Fruit fly (Drosophila melanogaster) whole organism, embryonic: Measurements from ENCODE around the gene S6KL.

Experiments
- ATbp ChIP-seq: fragments of 200-800 bp; sonication (Bioruptor generic); optimal IDR thresholded peaks from 2 replicates; lab custom pipeline; 2017; ENCODE audit warnings: missing biosample characterization, mild to moderate bottlenecking, missing genetic modification characterization, missing genetic modification reagents
- CG11247 ChIP-seq: fragments of 200-800 bp; sonication (Bioruptor generic); IDR thresholded peaks from 2 replicates; pipeline ENCODE4 v1.3.6; 2022; ENCODE audit warnings: missing biosample characterization, missing genetic modification characterization
- CG11696 ChIP-seq: fragments of 200-800 bp; sonication (Bioruptor generic); IDR thresholded peaks from 2 replicates; pipeline ENCODE4 v1.3.6; 2022; ENCODE audit warnings: missing biosample characterization, missing genetic modification characterization
- CG11723 ChIP-seq: fragments of 200-800 bp; sonication (Bioruptor generic); optimal IDR thresholded peaks from 2 replicates; lab custom pipeline; 2017; ENCODE audit warnings: missing biosample characterization, mild to moderate bottlenecking, missing genetic modification characterization
- CG14441 ChIP-seq: fragments of 200-800 bp; sonication (Bioruptor generic); IDR thresholded peaks from 2 replicates; pipeline ENCODE4 v1.3.6; 2022; ENCODE audit warnings: missing biosample characterization, missing genetic modification characterization
- CG15514 ChIP-seq: fragments of 200-800 bp; sonication (Bioruptor generic); optimal IDR thresholded peaks from 3 replicates; lab custom pipeline; 2017; ENCODE audit warnings: missing biosample characterization, missing genetic modification characterization, mild to moderate bottlenecking, moderate library complexity, missing genetic modification reagents
- CG15601 ChIP-seq: fragments of 200-800 bp; sonication (Bioruptor generic); optimal IDR thresholded peaks from 3 replicates; lab custom pipeline; 2019; ENCODE audit warnings: missing biosample characterization, mild to moderate bottlenecking, missing genetic modification characterization, moderate library complexity
- CG16779 ChIP-seq: fragments of 200-800 bp; sonication (Bioruptor generic); IDR thresholded peaks from 2 replicates; pipeline ENCODE4 v1.3.6; 2022; ENCODE audit warnings: missing biosample characterization, missing genetic modification characterization
- CG16815 ChIP-seq: fragments of 200-800 bp; sonication (Bioruptor generic); optimal IDR thresholded peaks from 3 replicates; lab custom pipeline; 2017; ENCODE audit warnings: missing biosample characterization, mild to moderate bottlenecking, missing genetic modification characterization
- CG17328 ChIP-seq: fragments of 200-800 bp; sonication (Bioruptor generic); IDR thresholded peaks from 2 replicates; pipeline ENCODE4 v1.3.6; 2022; ENCODE audit warnings: missing biosample characterization, missing genetic modification characterization
- CG17385 ChIP-seq: fragments of 200-800 bp; sonication (Bioruptor generic); optimal IDR thresholded peaks from 3 replicates; lab custom pipeline; 2018; ENCODE audit warnings: missing biosample characterization, mild to moderate bottlenecking, missing genetic modification characterization
- CG17612 ChIP-seq: fragments of 200-800 bp; sonication (Bioruptor generic); IDR thresholded peaks from 2 replicates; pipeline ENCODE4 v1.3.6; 2022; ENCODE audit warnings: missing biosample characterization, missing genetic modification characterization
- CG2678 ChIP-seq: fragments of 200-800 bp; sonication (Bioruptor generic); optimal IDR thresholded peaks from 3 replicates; lab custom pipeline; 2019; ENCODE audit warnings: missing biosample characterization, mild to moderate bottlenecking, missing genetic modification characterization, moderate library complexity
- CG3163 ChIP-seq: fragments of 200-800 bp; sonication (Bioruptor generic); optimal IDR thresholded peaks from 3 replicates; lab custom pipeline; 2016; ENCODE audit warnings: missing biosample characterization, missing genetic modification characterization
- CG32772 ChIP-seq: fragments of 200-800 bp; sonication (Bioruptor generic); IDR thresholded peaks from 2 replicates; pipeline ENCODE4 v1.3.6; 2022; ENCODE audit warnings: missing biosample characterization, missing genetic modification characterization
- CG33557 ChIP-seq: fragments of 200-800 bp; sonication (Bioruptor generic); optimal IDR thresholded peaks from 2 replicates; lab custom pipeline; 2019; ENCODE audit warnings: missing biosample characterization, mild to moderate bottlenecking, missing genetic modification characterization, moderate library complexity
- CG7372 ChIP-seq: fragments of 200-800 bp; sonication (Bioruptor generic); IDR thresholded peaks from 2 replicates; pipeline ENCODE4 v1.3.6; 2022; ENCODE audit warnings: missing biosample characterization, missing genetic modification characterization
- CG7745 ChIP-seq: fragments of 200-800 bp; sonication (Bioruptor generic); optimal IDR thresholded peaks from 2 replicates; lab custom pipeline; 2018; ENCODE audit warnings: missing biosample characterization, mild to moderate bottlenecking, missing genetic modification characterization, moderate library complexity
- CG7987 ChIP-seq: fragments of 200-800 bp; sonication (Bioruptor generic); optimal IDR thresholded peaks from 2 replicates; lab custom pipeline; 2018; ENCODE audit warnings: missing biosample characterization, mild to moderate bottlenecking, missing genetic modification characterization, moderate library complexity
- CG8089 ChIP-seq: fragments of 200-800 bp; sonication (Bioruptor generic); optimal IDR thresholded peaks from 3 replicates; lab custom pipeline; 2016; ENCODE audit warnings: missing biosample characterization, missing genetic modification characterization
- CG9876 ChIP-seq: fragments of 200-800 bp; sonication (Bioruptor generic); optimal IDR thresholded peaks from 2 replicates; lab custom pipeline; 2016; ENCODE audit warnings: missing biosample characterization, missing genetic modification characterization
- E2f2 ChIP-seq: fragments of 200-800 bp; sonication (Bioruptor generic); IDR thresholded peaks from 2 replicates; pipeline ENCODE4 v1.3.6; 2022; ENCODE audit warnings: missing biosample characterization, missing genetic modification characterization
- Gsc ChIP-seq: fragments of 200-800 bp; sonication (Bioruptor generic); IDR thresholded peaks from 2 replicates; pipeline ENCODE4 v1.3.6; 2022; ENCODE audit warnings: missing biosample characterization, missing genetic modification characterization
- HmgZ ChIP-seq: fragments of 200-800 bp; sonication (Bioruptor generic); optimal IDR thresholded peaks from 2 replicates; lab custom pipeline; 2018; ENCODE audit warnings: missing biosample characterization, mild to moderate bottlenecking, missing genetic modification characterization
- Jarid2 ChIP-seq: fragments of 200-800 bp; sonication (Bioruptor generic); optimal IDR thresholded peaks from 3 replicates; lab custom pipeline; 2017; ENCODE audit warnings: mild to moderate bottlenecking, missing biosample characterization, missing genetic modification reagents, missing genetic modification characterization
- Kr ChIP-seq: fragments of 200-800 bp; sonication (Bioruptor generic); optimal IDR thresholded peaks from 2 replicates; lab custom pipeline; 2017; ENCODE audit warnings: missing biosample characterization, mild to moderate bottlenecking, missing genetic modification characterization
- Lhr ChIP-seq: fragments of 200-800 bp; sonication (Bioruptor generic); optimal IDR thresholded peaks from 3 replicates; lab custom pipeline; 2017; ENCODE audit warnings: mild to moderate bottlenecking, missing biosample characterization, missing genetic modification reagents, missing genetic modification characterization
- Sin3A ChIP-seq: fragments of >200 bp; optimal IDR thresholded peaks from 2 replicates; lab custom pipeline; 2018
- ara ChIP-seq: fragments of 200-800 bp; sonication (Bioruptor generic); IDR thresholded peaks from 2 replicates; pipeline ENCODE4 v1.3.6; 2022; ENCODE audit warnings: missing biosample characterization, missing genetic modification characterization
- az2 ChIP-seq: fragments of 200-800 bp; sonication (Bioruptor generic); optimal IDR thresholded peaks from 3 replicates; lab custom pipeline; 2016; ENCODE audit warnings: missing biosample characterization, missing genetic modification characterization
- cg ChIP-seq: fragments of 200-800 bp; sonication (Bioruptor generic); optimal IDR thresholded peaks from 3 replicates; lab custom pipeline; 2019; ENCODE audit warnings: missing biosample characterization, mild to moderate bottlenecking, missing genetic modification characterization, moderate library complexity
- danr ChIP-seq: fragments of 200-800 bp; sonication (Bioruptor generic); IDR thresholded peaks from 2 replicates; pipeline ENCODE4 v1.3.6; 2022; ENCODE audit warnings: missing biosample characterization, missing genetic modification characterization
- fd64A ChIP-seq: fragments of 200-800 bp; sonication (Bioruptor generic); optimal IDR thresholded peaks from 3 replicates; lab custom pipeline; 2018; ENCODE audit warnings: missing biosample characterization, mild to moderate bottlenecking, missing genetic modification characterization
- fru ChIP-seq: fragments of >200 bp; optimal IDR thresholded peaks from 2 replicates; lab custom pipeline; 2017
- inv ChIP-seq: fragments of 200-800 bp; sonication (Bioruptor generic); IDR thresholded peaks from 2 replicates; pipeline ENCODE4 v1.3.6; 2022; ENCODE audit warnings: missing biosample characterization, missing genetic modification characterization; ENCODE audit not compliant: partially characterized antibody
- knrl ChIP-seq: fragments of 200-800 bp; sonication (Bioruptor generic); IDR thresholded peaks from 3 replicates; pipeline ENCODE4 v1.3.6; 2022; ENCODE audit warnings: missing biosample characterization, missing genetic modification characterization; ENCODE audit not compliant: partially characterized antibody
- maf-S ChIP-seq: fragments of 200-800 bp; sonication (Bioruptor generic); optimal IDR thresholded peaks from 2 replicates; lab custom pipeline; 2016; ENCODE audit warnings: missing biosample characterization, missing genetic modification characterization
- mam ChIP-seq: fragments of 200-800 bp; sonication (Bioruptor generic); optimal IDR thresholded peaks from 3 replicates; lab custom pipeline; 2016; ENCODE audit warnings: missing biosample characterization, missing genetic modification characterization
- mirr ChIP-seq: fragments of 200-800 bp; sonication (Bioruptor generic); optimal IDR thresholded peaks from 3 replicates; lab custom pipeline; 2018; ENCODE audit warnings: missing biosample characterization, mild to moderate bottlenecking, missing genetic modification characterization
- onecut ChIP-seq: fragments of 200-800 bp; sonication (Bioruptor generic); IDR thresholded peaks from 2 replicates; pipeline ENCODE4 v1.3.6; 2022; ENCODE audit warnings: missing biosample characterization, missing genetic modification characterization
- pum ChIP-seq: fragments of 200-800 bp; sonication (Bioruptor generic); optimal IDR thresholded peaks from 2 replicates; lab custom pipeline; 2016; ENCODE audit warnings: missing biosample characterization, missing genetic modification characterization
- repo ChIP-seq: fragments of 200-800 bp; sonication (Bioruptor generic); optimal IDR thresholded peaks from 2 replicates; lab custom pipeline; 2016; ENCODE audit warnings: missing biosample characterization, missing genetic modification characterization
- schlank ChIP-seq: fragments of 200-800 bp; sonication (Bioruptor generic); optimal IDR thresholded peaks from 2 replicates; lab custom pipeline; 2018; ENCODE audit warnings: missing biosample characterization, mild to moderate bottlenecking, missing genetic modification characterization
- slbo ChIP-seq: fragments of 200-800 bp; sonication (Bioruptor generic); IDR thresholded peaks from 2 replicates; pipeline ENCODE4 v1.3.6; 2022; ENCODE audit warnings: missing biosample characterization, missing genetic modification characterization
- sqz ChIP-seq: fragments of 200-800 bp; sonication (Bioruptor generic); optimal IDR thresholded peaks from 3 replicates; lab custom pipeline; 2018; ENCODE audit warnings: missing biosample characterization, mild to moderate bottlenecking, missing genetic modification characterization
- stc ChIP-seq: fragments of 200-800 bp; sonication (Bioruptor generic); IDR thresholded peaks from 2 replicates; pipeline ENCODE4 v1.3.6; 2022; ENCODE audit warnings: missing biosample characterization, missing genetic modification characterization
- stwl ChIP-seq: fragments of 200-800 bp; sonication (Bioruptor generic); optimal IDR thresholded peaks from 3 replicates; lab custom pipeline; 2018; ENCODE audit warnings: missing biosample characterization, mild to moderate bottlenecking, missing genetic modification characterization, moderate library complexity
- trh ChIP-seq: fragments of 200-800 bp; sonication (Bioruptor generic); optimal IDR thresholded peaks from 2 replicates; lab custom pipeline; 2016; ENCODE audit warnings: missing biosample characterization, missing genetic modification characterization
- wdn ChIP-seq: fragments of 200-800 bp; sonication (Bioruptor generic); IDR thresholded peaks from 2 replicates; pipeline ENCODE4 v1.3.6; 2022; ENCODE audit warnings: missing biosample characterization, missing genetic modification characterization
- yki ChIP-seq: fragments of >200 bp; optimal IDR thresholded peaks from 3 replicates; lab custom pipeline; 2018

The S6KL gene

dm6 chrX:18789353-18790210 is 1.3 kb downstream of the S6KL start (continued):
- no peak for TF ChIP-seq CG3163 (GFP tag; lab: Kevin White, UChicago)
- peak; percentile 1 for TF ChIP-seq ATbp (GFP tag; lab: Kevin White, UChicago)
- TF ChIP-seq stc (GFP tag; lab: Robert Waterston, UW) = no peak
- TF ChIP-seq mam (GFP tag; lab: Kevin White, UChicago) = peak; percentile 34
- no peak for TF ChIP-seq CG7745 (tag; lab: Kevin White, UChicago)
- no peak for TF ChIP-seq danr (GFP tag; lab: Robert Waterston, UW)
- peak; percentile 5 for TF ChIP-seq HmgZ (tag; lab: Kevin White, UChicago)
- TF ChIP-seq CG33557 = no peak
- 0 out of 2 replicates have a peak, but pooled peaks have one; percentile 29 for TF ChIP-seq CG7372 (GFP tag; lab: Robert Waterston, UW)
- TF ChIP-seq Lhr = no peak
- no peak for TF ChIP-seq Gsc (GFP tag; lab: Robert Waterston, UW)
- no peak for TF ChIP-seq fd64A (GFP tag; lab: Kevin White, UChicago)
- no peak for TF ChIP-seq CG9876
- no peak for TF ChIP-seq CG8089
- 0 out of 2 replicates have a peak, but pooled peaks have one; percentile 24 for TF ChIP-seq CG11247 (GFP tag; lab: Robert Waterston, UW)
- TF ChIP-seq stwl (tag; lab: Kevin White, UChicago) = no peak
- TF ChIP-seq trh (GFP tag; lab: Kevin White, UChicago) = peak; percentile 10
- TF ChIP-seq yki (lab: Kevin White, UChicago) = no peak
- TF ChIP-seq pum (GFP tag; lab: Kevin White, UChicago) = peak; percentile 26
- TF ChIP-seq CG7987 = peak; percentile 20
- TF ChIP-seq ara (GFP tag; lab: Robert Waterston, UW) = 0 out of 2 replicates have a peak, but pooled peaks have one; percentile 5
- TF ChIP-seq CG32772 (GFP tag; lab: Robert Waterston, UW) = 0 out of 2 replicates have a peak, but pooled peaks have one; percentile 17
- TF ChIP-seq schlank (tag; lab: Kevin White, UChicago) = no peak
- no peak for TF ChIP-seq fru (lab: Kevin White, UChicago)
- TF ChIP-seq wdn (GFP tag; lab: Robert Waterston, UW) = no peak
- no peak for TF ChIP-seq mirr (GFP tag; lab: Kevin White, UChicago)
- no peak for TF ChIP-seq Sin3A (lab: Kevin White, UChicago)
- TF ChIP-seq az2 (GFP tag; lab: Kevin White, UChicago) = peak; percentile 44
- TF ChIP-seq CG15514 = peak; percentile 15
- peak; percentile 14 for TF ChIP-seq Jarid2 (GFP tag; lab: Kevin White, UChicago)
- no peak for TF ChIP-seq cg
- TF ChIP-seq CG17612 = no peak
- no peak for TF ChIP-seq Kr
- TF ChIP-seq E2f2 (GFP tag; lab: Robert Waterston, UW) = no peak
- peak; percentile 49 for TF ChIP-seq sqz (GFP tag; lab: Kevin White, UChicago)
- peak; percentile 62 for TF ChIP-seq CG17385 (GFP tag; lab: Kevin White, UChicago)
- peak; percentile 28 for TF ChIP-seq maf-S (GFP tag; lab: Kevin White, UChicago)
- no peak for TF ChIP-seq knrl (GFP tag; lab: Robert Waterston, UW)
- TF ChIP-seq slbo = no peak
- peak; percentile 78 for TF ChIP-seq CG2678
- TF ChIP-seq CG11696 (GFP tag; lab: Robert Waterston, UW) = no peak
- peak; percentile 63 for TF ChIP-seq CG14441
- peak; percentile 58 for TF ChIP-seq CG11723 (GFP tag; lab: Kevin White, UChicago)
- TF ChIP-seq CG16779 (GFP tag; lab: Robert Waterston, UW) = no peak
- no peak for TF ChIP-seq inv
- TF ChIP-seq CG16815 (GFP tag; lab: Kevin White, UChicago) = peak; percentile 62
- TF ChIP-seq CG15601 (tag; lab: Kevin White, UChicago) = peak; percentile 46
- no peak for TF ChIP-seq repo (GFP tag; lab: Kevin White, UChicago)
- TF ChIP-seq onecut (GFP tag; lab: Robert Waterston, UW) = no peak
- no peak for TF ChIP-seq CG17328 (GFP tag; lab: Robert Waterston, UW)
